Fruit fly (Drosophila melanogaster) whole organism, embryonic: ENCODE measurements around the gene CG14024.

Experiments
- CG10209 ChIP-seq: fragments of 200-800 bp; sonication (Bioruptor generic); optimal IDR thresholded peaks from 3 replicates; lab custom pipeline; 2017; ENCODE audit warnings: missing biosample characterization, mild to moderate bottlenecking, missing genetic modification characterization, missing genetic modification reagents
- CG10979 ChIP-seq: fragments of 200-800 bp; sonication (Bioruptor generic); optimal IDR thresholded peaks from 2 replicates; lab custom pipeline; 2018; ENCODE audit warnings: missing biosample characterization, mild to moderate bottlenecking, missing genetic modification characterization, moderate library complexity
- CG11695 ChIP-seq: fragments of 200-800 bp; sonication (Bioruptor generic); IDR thresholded peaks from 3 replicates; pipeline ENCODE4 v1.3.6; 2022; ENCODE audit warnings: missing biosample characterization, missing genetic modification characterization
- CG15696 ChIP-seq: fragments of 200-800 bp; sonication (Bioruptor generic); optimal IDR thresholded peaks from 2 replicates; lab custom pipeline; 2019; ENCODE audit warnings: missing biosample characterization, mild to moderate bottlenecking, missing genetic modification characterization, moderate library complexity
- CG16813 ChIP-seq: fragments of 200-800 bp; sonication (Bioruptor generic); IDR thresholded peaks from 3 replicates; pipeline ENCODE4 v1.3.6; 2022; ENCODE audit warnings: missing biosample characterization, missing genetic modification characterization; ENCODE audit not compliant: partially characterized antibody
- CG18262 ChIP-seq: fragments of 200-800 bp; optimal IDR thresholded peaks from 3 replicates; lab custom pipeline; 2019; ENCODE audit warnings: missing biosample characterization, mild to moderate bottlenecking, missing genetic modification characterization, moderate library complexity
- CG3838 ChIP-seq: fragments of 200-800 bp; sonication (Bioruptor generic); optimal IDR thresholded peaks from 3 replicates; lab custom pipeline; 2016; ENCODE audit warnings: missing biosample characterization, missing genetic modification characterization
- CG4617 ChIP-seq: fragments of 200-800 bp; sonication (Bioruptor generic); optimal IDR thresholded peaks from 3 replicates; lab custom pipeline; 2016; ENCODE audit warnings: missing biosample characterization, missing genetic modification characterization, borderline replicate concordance
- CG4820 ChIP-seq: fragments of 200-800 bp; sonication (Bioruptor generic); optimal IDR thresholded peaks from 3 replicates; lab custom pipeline; 2016; ENCODE audit warnings: missing biosample characterization, missing genetic modification characterization
- CG6175 ChIP-seq: fragments of 200-800 bp; sonication (Bioruptor generic); IDR thresholded peaks from 3 replicates; pipeline ENCODE4 v1.3.6; 2022; ENCODE audit warnings: missing biosample characterization, missing genetic modification characterization
- CG7556 ChIP-seq: fragments of 200-800 bp; sonication (Bioruptor generic); optimal IDR thresholded peaks from 2 replicates; lab custom pipeline; 2017; ENCODE audit warnings: missing biosample characterization, mild to moderate bottlenecking, missing genetic modification characterization
- CG7987 ChIP-seq: fragments of 200-800 bp; sonication (Bioruptor generic); optimal IDR thresholded peaks from 2 replicates; lab custom pipeline; 2018; ENCODE audit warnings: missing biosample characterization, mild to moderate bottlenecking, missing genetic modification characterization, moderate library complexity
- CG9727 ChIP-seq: fragments of 200-800 bp; sonication (Bioruptor generic); optimal IDR thresholded peaks from 3 replicates; lab custom pipeline; 2017; ENCODE audit warnings: missing biosample characterization, mild to moderate bottlenecking, missing genetic modification characterization
- CTCF ChIP-seq: fragments of 200-800 bp; sonication (Bioruptor generic); optimal IDR thresholded peaks from 2 replicates; lab custom pipeline; 2017; ENCODE audit warnings: missing biosample characterization, mild to moderate bottlenecking, missing genetic modification characterization, moderate library complexity
- Dek ChIP-seq: fragments of 200-800 bp; sonication (Bioruptor generic); optimal IDR thresholded peaks from 3 replicates; lab custom pipeline; 2019; ENCODE audit warnings: missing biosample characterization, mild to moderate bottlenecking, missing genetic modification characterization, moderate library complexity
- Fer1 ChIP-seq: fragments of 200-800 bp; sonication (Bioruptor generic); optimal IDR thresholded peaks from 2 replicates; lab custom pipeline; 2017; ENCODE audit warnings: missing biosample characterization, mild to moderate bottlenecking, missing genetic modification characterization
- MBD-R2 ChIP-seq: fragments of 200-800 bp; sonication (Bioruptor generic); IDR thresholded peaks from 2 replicates; pipeline ENCODE4 v1.3.6; 2022; ENCODE audit warnings: missing biosample characterization, missing genetic modification characterization
- MESR4 ChIP-seq: fragments of 200-800 bp; sonication (Bioruptor generic); optimal IDR thresholded peaks from 2 replicates; lab custom pipeline; 2018; ENCODE audit warnings: missing biosample characterization, mild to moderate bottlenecking, missing genetic modification characterization, moderate library complexity
- Mes4 ChIP-seq: fragments of 200-800 bp; sonication (Bioruptor generic); optimal IDR thresholded peaks from 2 replicates; lab custom pipeline; 2016; ENCODE audit warnings: missing biosample characterization, missing genetic modification characterization
- Neu2 ChIP-seq: fragments of 200-800 bp; sonication (Bioruptor generic); optimal IDR thresholded peaks from 3 replicates; lab custom pipeline; 2016; ENCODE audit warnings: missing biosample characterization, missing genetic modification characterization, borderline replicate concordance
- Pdp1 ChIP-seq, 2 experiments: fragments of 200-800 bp; sonication (Bioruptor generic); optimal IDR thresholded peaks; 3 replicates each; lab custom pipeline; 2016; ENCODE audit warnings: missing biosample characterization in 2 of 2, missing genetic modification characterization in 2 of 2, mild to moderate bottlenecking in 1 of 2, moderate library complexity in 1 of 2
- Scr ChIP-seq: fragments of 200-800 bp; sonication (Bioruptor generic); IDR thresholded peaks from 2 replicates; pipeline ENCODE4 v1.3.6; 2022; ENCODE audit warnings: missing biosample characterization, missing genetic modification characterization; ENCODE audit not compliant: partially characterized antibody
- Sry-δ ChIP-seq: fragments of 200-800 bp; sonication (Bioruptor generic); optimal IDR thresholded peaks from 2 replicates; lab custom pipeline; 2016; ENCODE audit warnings: missing biosample characterization, missing genetic modification characterization
- Xrp1 ChIP-seq: fragments of 200-800 bp; sonication (Bioruptor generic); IDR thresholded peaks from 2 replicates; pipeline ENCODE4 v1.3.6; 2022; ENCODE audit warnings: missing biosample characterization, missing genetic modification characterization
- YL-1 ChIP-seq: fragments of 200-800 bp; sonication (Bioruptor generic); optimal IDR thresholded peaks from 3 replicates; lab custom pipeline; 2017; ENCODE audit warnings: missing biosample characterization, mild to moderate bottlenecking, missing genetic modification characterization
- ab ChIP-seq: fragments of 200-800 bp; sonication (Bioruptor generic); optimal IDR thresholded peaks from 2 replicates; lab custom pipeline; 2016; ENCODE audit warnings: missing biosample characterization, missing genetic modification characterization
- corto ChIP-seq: fragments of 200-800 bp; sonication (Bioruptor generic); optimal IDR thresholded peaks from 2 replicates; lab custom pipeline; 2016; ENCODE audit warnings: missing biosample characterization, mild to moderate bottlenecking, missing genetic modification characterization, moderate library complexity
- dm ChIP-seq: fragments of 200-800 bp; sonication (Bioruptor generic); optimal IDR thresholded peaks from 3 replicates; lab custom pipeline; 2016; ENCODE audit warnings: missing biosample characterization, missing genetic modification characterization
- dmrt11E ChIP-seq: fragments of 200-800 bp; sonication (Bioruptor generic); optimal IDR thresholded peaks from 3 replicates; lab custom pipeline; 2018; ENCODE audit warnings: missing biosample characterization, mild to moderate bottlenecking, missing genetic modification characterization, moderate library complexity
- esg ChIP-seq: fragments of 200-800 bp; sonication (Bioruptor generic); conservative IDR thresholded peaks from 2 replicates; pipeline ENCODE4 v1.3.6; 2022; ENCODE audit warnings: missing biosample characterization, missing genetic modification characterization
- fd3F ChIP-seq: fragments of 200-800 bp; sonication (Bioruptor generic); optimal IDR thresholded peaks from 2 replicates; lab custom pipeline; 2018; ENCODE audit warnings: missing biosample characterization, mild to moderate bottlenecking, missing genetic modification characterization, moderate library complexity
- fru ChIP-seq: fragments of >200 bp; optimal IDR thresholded peaks from 2 replicates; lab custom pipeline; 2017
- gce ChIP-seq: fragments of 200-800 bp; sonication (Bioruptor generic); IDR thresholded peaks from 3 replicates; pipeline ENCODE4 v1.3.6; 2022; ENCODE audit warnings: missing biosample characterization, missing genetic modification characterization
- gcm ChIP-seq: fragments of 200-800 bp; sonication (Bioruptor generic); optimal IDR thresholded peaks from 2 replicates; lab custom pipeline; 2019; ENCODE audit warnings: missing biosample characterization, mild to moderate bottlenecking, missing genetic modification characterization, moderate library complexity
- gsb ChIP-seq: fragments of 200-800 bp; sonication (Bioruptor generic); IDR thresholded peaks from 2 replicates; pipeline ENCODE4 v1.3.6; 2022; ENCODE audit warnings: missing biosample characterization, missing genetic modification characterization
- luna ChIP-seq: fragments of 200-800 bp; sonication (Bioruptor generic); optimal IDR thresholded peaks from 2 replicates; lab custom pipeline; 2016; ENCODE audit warnings: missing biosample characterization, missing genetic modification characterization
- pzg ChIP-seq: fragments of 200-800 bp; sonication (Bioruptor generic); optimal IDR thresholded peaks from 3 replicates; lab custom pipeline; 2018; ENCODE audit warnings: missing biosample characterization, mild to moderate bottlenecking, missing genetic modification characterization, moderate library complexity
- rib ChIP-seq: fragments of 200-800 bp; sonication (Bioruptor generic); IDR thresholded peaks from 2 replicates; pipeline ENCODE4 v1.3.6; 2022; ENCODE audit warnings: missing biosample characterization, missing genetic modification characterization
- sna ChIP-seq: fragments of 200-800 bp; sonication (Bioruptor generic); IDR thresholded peaks from 2 replicates; pipeline ENCODE4 v1.3.6; 2022; ENCODE audit warnings: missing biosample characterization, missing genetic modification characterization; ENCODE audit not compliant: partially characterized antibody
- twi ChIP-seq: fragments of 200-800 bp; optimal IDR thresholded peaks from 2 replicates; lab custom pipeline; 2019; ENCODE audit warnings: missing biosample characterization, mild to moderate bottlenecking, missing genetic modification characterization, moderate library complexity
- vfl ChIP-seq: fragments of 200-800 bp; sonication (Bioruptor generic); optimal IDR thresholded peaks from 2 replicates; lab custom pipeline; 2016; ENCODE audit warnings: missing biosample characterization, missing genetic modification characterization
- zen2 ChIP-seq: fragments of 200-800 bp; sonication (Bioruptor generic); IDR thresholded peaks from 3 replicates; pipeline ENCODE4 v1.3.6; 2022; ENCODE audit warnings: missing biosample characterization, missing genetic modification characterization; ENCODE audit not compliant: partially characterized antibody

The CG14024 gene

dm6 chr2L:5329557-5329956 lies 14.9 kb upstream of the CG14024 start, which contains the start of gene TotM:
Gene TotM (plus strand): TSS chr2L:5329857.
- TF ChIP-seq esg (GFP tag; lab: Robert Waterston, UW) (no peak), Neu2 (GFP tag; lab: Kevin White, UChicago) (no peak), CG18262 (tag; lab: Kevin White, UChicago) (no peak), corto (no peak), ab (GFP tag; lab: Kevin White, UChicago) (no peak), CG6175 (no peak), CG4820 (no peak), CG11695 (GFP tag; lab: Robert Waterston, UW) (no peak), luna (GFP tag; lab: Kevin White, UChicago) (no peak), CG9727 (no peak), dmrt11E (tag; lab: Kevin White, UChicago) (no peak), CG7556 (GFP tag; lab: Kevin White, UChicago) (no peak), Xrp1 (GFP tag; lab: Robert Waterston, UW) (no peak), CG3838 (GFP tag; lab: Kevin White, UChicago) (no peak), dm (GFP tag; lab: Kevin White, UChicago) (no peak), fru (no peak), gcm (no peak), Fer1 (GFP tag; lab: Kevin White, UChicago) (no peak), vfl (no peak)

- TF ChIP-seq fd3F (GFP tag; lab: Kevin White, UChicago) (no peak), CG10209 (GFP tag; lab: Kevin White, UChicago) (no peak), CG10979 (tag; lab: Kevin White, UChicago) (peak; percentile 85), CG7987 (GFP tag; lab: Kevin White, UChicago) (no peak), CTCF (GFP tag; lab: Kevin White, UChicago) (peak; percentile 82), CG16813 (no peak)
These were observed 14.3 kb upstream of the CG14024 start, which contains the start of gene CG14022 for dm6 chr2L:5328829-5329499. Gene CG14022 (minus strand): TSS chr2L:5328879.

dm6 chr2L:5327266-5327621 lies 12.5 kb upstream of the CG14024 start:
- TF ChIP-seq Mes4 (GFP tag; lab: Kevin White, UChicago) (no peak), CG4617 (peak; percentile 10), sna (GFP tag; lab: Robert Waterston, UW) (0 out of 2 replicates have a peak, but pooled peaks have one; percentile 0), pzg (GFP tag; lab: Kevin White, UChicago) (peak; percentile 24), Scr (GFP tag; lab: Robert Waterston, UW) (0 out of 2 replicates have a peak, but pooled peaks have one; percentile 22), Sry-δ (GFP tag; lab: Kevin White, UChicago) (peak; percentile 33), zen2 (0 out of 3 replicates have a peak, but pooled peaks have one; percentile 0), MESR4 (GFP tag; lab: Kevin White, UChicago) (peak; percentile 84), CG15696 (tag; lab: Kevin White, UChicago) (no peak), Pdp1 (GFP tag; optimal IDR thresholded peaks at IDR 0.05; lab: Kevin White, UChicago) (peak in 1 of 2 experiments; percentile 98), YL-1 (GFP tag; lab: Kevin White, UChicago) (peak; percentile 46), rib (GFP tag; lab: Robert Waterston, UW) (no peak), gsb (GFP tag; lab: Robert Waterston, UW) (no peak), Dek (tag; lab: Kevin White, UChicago) (no peak), MBD-R2 (GFP tag; lab: Robert Waterston, UW) (0 out of 2 replicates have a peak, but pooled peaks have one; percentile 26), CG10209 (GFP tag; lab: Kevin White, UChicago) (no peak), twi (no peak), gce (GFP tag; lab: Robert Waterston, UW) (0 out of 3 replicates have a peak, but pooled peaks have one; percentile 30)
- TF ChIP-seq, all 482 proteins: peak for 11
